Fruit fly (Drosophila melanogaster): Measurements from ENCODE around the gene LManII.

LManII gene

DNA sequence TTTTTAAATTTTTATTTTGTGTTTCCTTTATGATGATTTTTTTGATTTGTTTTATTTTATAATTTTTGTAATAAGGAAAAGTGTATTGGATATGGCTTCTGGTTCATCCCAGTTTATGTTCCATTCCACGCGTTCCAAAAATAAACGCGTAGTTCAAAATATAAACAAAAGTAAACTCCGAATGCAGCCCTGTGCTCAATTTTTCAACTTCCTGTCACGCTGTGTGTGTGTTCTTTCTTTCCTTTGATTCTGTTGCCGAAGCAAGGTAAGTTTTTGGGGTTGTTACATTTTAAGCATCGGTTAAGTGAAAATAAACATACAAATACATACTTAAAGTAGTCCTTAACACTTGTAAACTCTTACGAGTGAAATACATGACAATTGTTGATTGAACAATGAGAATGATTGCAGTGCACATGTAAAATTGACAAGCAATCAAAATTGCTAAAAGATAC, 49.3 kb upstream of the LManII start, which contains the start of the genes Ip259 and RpS27A (continued):
- TF ChIP-seq ase (GFP tag; IDR thresholded peaks at IDR 0.05), result peak; percentile 65; the same call in 2 of the 3 replicates
- TF ChIP-seq CG3163 (GFP tag; optimal IDR thresholded peaks at IDR 0.05), result peak; percentile 43
- TF ChIP-seq gfzf (GFP tag; optimal IDR thresholded peaks at IDR 0.05), result peak; percentile 2
- no peak for TF ChIP-seq chinmo (GFP tag; IDR thresholded peaks at IDR 0.05; ENCODE audit: partially characterized antibody)
- no peak for TF ChIP-seq ab (GFP tag; optimal IDR thresholded peaks at IDR 0.05)
- peak; percentile 62 for TF ChIP-seq Fer2 (tag; optimal IDR thresholded peaks at IDR 0.05)
- no peak for TF ChIP-seq hth (optimal IDR thresholded peaks at IDR 0.05)
- TF ChIP-seq slou (GFP tag; optimal IDR thresholded peaks at IDR 0.05), result peak; percentile 77
- 0 out of 2 replicates have a peak, but pooled peaks have one; percentile 40 for TF ChIP-seq CG4360 (GFP tag; IDR thresholded peaks at IDR 0.05)
- TF ChIP-seq pros (GFP tag; optimal IDR thresholded peaks at IDR 0.05), result no peak
- no peak for TF ChIP-seq nerfin-2 (GFP tag; IDR thresholded peaks at IDR 0.05; ENCODE audit: partially characterized antibody)
- no peak for TF ChIP-seq Dp (GFP tag; optimal IDR thresholded peaks at IDR 0.05)
- TF ChIP-seq CG34224 (GFP tag; IDR thresholded peaks at IDR 0.05; ENCODE audit: partially characterized antibody), result no peak; the same call in 2 of the 3 replicates
- TF ChIP-seq CG12659 (GFP tag; optimal IDR thresholded peaks at IDR 0.05), result peak; percentile 90
- peak; percentile 95 for TF ChIP-seq da (GFP tag; optimal IDR thresholded peaks at IDR 0.05)
- TF ChIP-seq CG8478 (optimal IDR thresholded peaks at IDR 0.05), result no peak
- peak; percentile 93 for TF ChIP-seq YL-1 (GFP tag; optimal IDR thresholded peaks at IDR 0.05)
- TF ChIP-seq CG4404 (GFP tag; IDR thresholded peaks at IDR 0.05), result no peak
- TF ChIP-seq Optix (GFP tag; IDR thresholded peaks at IDR 0.05), result peak; percentile 77; the same call in 2 of the 3 replicates
- TF ChIP-seq CG3407 (GFP tag; optimal IDR thresholded peaks at IDR 0.05), result peak; percentile 70
- peak; percentile 61; the same call in 1 of the 2 replicates for TF ChIP-seq CG6272 (GFP tag; IDR thresholded peaks at IDR 0.05)
- TF ChIP-seq so (GFP tag; IDR thresholded peaks at IDR 0.05), result peak; percentile 53; the same call in 1 of the 3 replicates
- TF ChIP-seq CG16779 (GFP tag; IDR thresholded peaks at IDR 0.05), result peak; percentile 80
- TF ChIP-seq bbx (GFP tag; IDR thresholded peaks at IDR 0.05; ENCODE audit: partially characterized antibody), result peak; percentile 34; the same call in 1 of the 2 replicates
- no peak; the same call in 3 of the 4 replicates for TF ChIP-seq Gug (GFP tag; IDR thresholded peaks at IDR 0.05)
- TF ChIP-seq GATAe (GFP tag; conservative IDR thresholded peaks at IDR 0.05), result no peak
- peak; percentile 41 for TF ChIP-seq CG17186 (GFP tag; optimal IDR thresholded peaks at IDR 0.05)
- peak; percentile 2 for TF ChIP-seq fd102C (GFP tag; optimal IDR thresholded peaks at IDR 0.05)
- peak; percentile 74 for TF ChIP-seq emc (GFP tag; optimal IDR thresholded peaks at IDR 0.05)
- TF ChIP-seq pfk (GFP tag; optimal IDR thresholded peaks at IDR 0.05), result peak; percentile 96
- peak; percentile 16; the same call in 1 of the 2 replicates for TF ChIP-seq Bgb (GFP tag; IDR thresholded peaks at IDR 0.05; ENCODE audit: partially characterized antibody)
- TF ChIP-seq CG30431 (GFP tag; optimal IDR thresholded peaks at IDR 0.05), result peak; percentile 69
- peak; percentile 71 for TF ChIP-seq H2.0 (GFP tag; IDR thresholded peaks at IDR 0.05)
- TF ChIP-seq CG12104 (GFP tag; optimal IDR thresholded peaks at IDR 0.05), result peak; percentile 85
- no peak; the same call in 1 of the 2 replicates for TF ChIP-seq NFAT (GFP tag; IDR thresholded peaks at IDR 0.05)
- TF ChIP-seq D (optimal IDR thresholded peaks at IDR 0.05), result no peak
- TF ChIP-seq D (GFP tag; optimal IDR thresholded peaks at IDR 0.05), result peak; percentile 62
- TF ChIP-seq CG11085 (GFP tag; IDR thresholded peaks at IDR 0.05), result peak; percentile 75
- no peak for TF ChIP-seq CG7556 (GFP tag; optimal IDR thresholded peaks at IDR 0.05)
- no peak for TF ChIP-seq ara (GFP tag; IDR thresholded peaks at IDR 0.05)
- no peak; the same call in 1 of the 2 replicates for TF ChIP-seq CG32772 (GFP tag; IDR thresholded peaks at IDR 0.05)
- TF ChIP-seq sima (GFP tag; optimal IDR thresholded peaks at IDR 0.05), result peak; percentile 43
- TF ChIP-seq CG14441 (GFP tag; IDR thresholded peaks at IDR 0.05), result peak; percentile 57; the same call in 1 of the 2 replicates
- no peak for TF ChIP-seq CG3726 (GFP tag; IDR thresholded peaks at IDR 0.05)
- TF ChIP-seq lab (GFP tag; optimal IDR thresholded peaks at IDR 0.05), result no peak
- peak in 1 of 3 experiments; percentile 36 for TF ChIP-seq lola (GFP tag; optimal IDR thresholded peaks at IDR 0.05)
- peak; percentile 73 for TF ChIP-seq pzg (GFP tag; optimal IDR thresholded peaks at IDR 0.05)
- peak; percentile 58 for TF ChIP-seq HLH54F (GFP tag; optimal IDR thresholded peaks at IDR 0.05)
- TF ChIP-seq Mad (GFP tag; optimal IDR thresholded peaks at IDR 0.05), result peak; percentile 46
- peak; percentile 7 for TF ChIP-seq Six4 (GFP tag; optimal IDR thresholded peaks at IDR 0.05)
- peak; percentile 41 for TF ChIP-seq eyg (GFP tag; optimal IDR thresholded peaks at IDR 0.05)

Measured in whole organism, embryonic.